Fruit fly (Drosophila melanogaster): ENCODE measurements around the gene alphaTub84D.
A peak's percentile ranks its signal among the peaks of the same experiment; 100 is the strongest.

alphaTub84D gene

DNA sequence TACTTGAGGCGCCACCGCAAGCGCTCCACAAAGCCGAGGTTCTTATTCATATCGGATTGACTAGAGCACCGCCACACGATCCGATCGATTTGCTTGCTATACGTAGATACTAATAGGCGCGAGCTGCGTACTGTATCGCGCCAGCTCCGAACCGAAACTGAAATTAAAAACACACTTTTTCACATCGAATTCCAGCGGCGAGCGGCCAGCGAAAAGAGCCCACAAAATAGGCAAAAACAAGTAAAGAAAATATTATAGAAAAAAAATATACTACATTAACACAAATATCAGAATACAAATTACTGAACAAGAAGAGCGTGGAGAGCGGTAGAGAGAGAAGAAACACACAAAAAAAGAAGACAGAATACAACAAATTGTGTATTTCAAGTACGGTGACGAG is 7.0 kb upstream of the alphaTub84D start, which contains the start of gene alpha-Est7:
alpha-Est7 (minus strand) TSS at position 160 of the 400 bp plus-strand sequence.
- peak; percentile 31 for TF ChIP-seq Sp1 (GFP tag; optimal IDR thresholded peaks at IDR 0.05)
- TF ChIP-seq CrebA (GFP tag; optimal IDR thresholded peaks at IDR 0.05; ENCODE audit: borderline replicate concordance) = peak; percentile 84
- no peak for TF ChIP-seq sv (GFP tag; optimal IDR thresholded peaks at IDR 0.05)
- TF ChIP-seq h (GFP tag; optimal IDR thresholded peaks at IDR 0.05) = no peak
- TF ChIP-seq woc (GFP tag; optimal IDR thresholded peaks at IDR 0.05) = no peak
- peak; percentile 45 for TF ChIP-seq psq (GFP tag; optimal IDR thresholded peaks at IDR 0.05)
- TF ChIP-seq Jra (GFP tag; optimal IDR thresholded peaks at IDR 0.05) = no peak
- peak; percentile 30 for TF ChIP-seq Rel (GFP tag; optimal IDR thresholded peaks at IDR 0.05)
- peak; percentile 38 for TF ChIP-seq Rel (tag; optimal IDR thresholded peaks at IDR 0.05)
- TF ChIP-seq HLH106 (tag; optimal IDR thresholded peaks at IDR 0.05) = no peak

DNA sequence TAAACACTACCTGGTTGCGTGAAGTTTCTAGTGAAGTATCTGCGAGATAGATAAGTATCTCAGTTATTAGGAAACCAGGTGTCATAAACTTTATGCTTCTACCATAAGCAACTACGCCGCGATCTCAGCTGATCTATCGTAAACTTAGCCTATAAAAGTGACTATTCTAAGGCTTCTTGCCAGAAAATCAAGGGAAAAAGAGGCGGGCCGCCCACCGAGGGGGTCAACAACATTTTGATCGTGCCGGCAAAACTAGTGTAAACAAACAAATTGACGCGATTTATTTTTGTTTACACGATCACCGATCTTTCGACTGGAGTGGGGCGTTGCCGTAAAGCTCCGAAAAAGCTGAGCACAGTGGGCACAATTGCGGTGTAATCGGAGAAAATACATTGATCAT is 6.4 kb upstream of the alphaTub84D start:
- TF ChIP-seq CG32264 (GFP tag; optimal IDR thresholded peaks at IDR 0.05) (no peak), Mio (GFP tag; optimal IDR thresholded peaks at IDR 0.05) (no peak), Vsx2 (GFP tag; optimal IDR thresholded peaks at IDR 0.05; ENCODE audit: partially characterized antibody) (no peak), lola (GFP tag; optimal IDR thresholded peaks at IDR 0.05) (no peak), foxo (GFP tag; optimal IDR thresholded peaks at IDR 0.05) (no peak), pan (optimal IDR thresholded peaks at IDR 0.05) (no peak), psq (GFP tag; optimal IDR thresholded peaks at IDR 0.05) (no peak), Sp1 (GFP tag; optimal IDR thresholded peaks at IDR 0.05) (no peak), Hr83 (GFP tag; optimal IDR thresholded peaks at IDR 0.05; ENCODE audit: poor library complexity, severe bottlenecking) (no peak), rgr (GFP tag; optimal IDR thresholded peaks at IDR 0.05) (no peak), Hnf4 (GFP tag; optimal IDR thresholded peaks at IDR 0.05) (no peak), sv (GFP tag; optimal IDR thresholded peaks at IDR 0.05) (no peak), dl (GFP tag; optimal IDR thresholded peaks at IDR 0.05; ENCODE audit: insufficient read depth in 1 of 2, partially characterized antibody in 2 of 2) (no peak), CrebA (GFP tag; optimal IDR thresholded peaks at IDR 0.05; ENCODE audit: borderline replicate concordance) (no peak), ey (GFP tag; optimal IDR thresholded peaks at IDR 0.05) (no peak), Hr78 (GFP tag; optimal IDR thresholded peaks at IDR 0.05) (no peak), Dfd (GFP tag; optimal IDR thresholded peaks at IDR 0.05) (no peak), Myc (optimal IDR thresholded peaks at IDR 0.05) (no peak), brk (GFP tag; optimal IDR thresholded peaks at IDR 0.05) (no peak)

DNA sequence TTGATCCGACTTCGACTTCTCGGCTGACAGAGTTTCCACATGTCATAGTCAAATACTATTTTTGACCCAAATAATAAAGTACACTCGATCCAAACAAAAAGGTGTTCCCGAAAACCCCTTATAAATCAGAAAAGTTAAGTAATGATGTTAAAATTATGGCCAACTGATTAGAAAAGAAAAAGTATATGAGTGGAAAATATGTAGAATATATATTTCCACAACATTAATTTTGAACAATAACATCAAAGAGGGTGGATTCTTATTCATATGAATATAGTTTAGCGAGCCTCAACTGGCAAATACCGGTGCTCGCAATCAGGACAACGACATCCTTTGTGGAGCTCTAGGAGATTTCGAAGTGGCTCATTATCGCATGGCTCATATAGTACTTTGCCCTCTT is 1.9 kb upstream of the alphaTub84D start, which contains the start of gene alpha-Est6:
alpha-Est6 (minus strand) TSS at position 101 of the 400 bp plus-strand sequence.
- TF ChIP-seq pan (optimal IDR thresholded peaks at IDR 0.05) (no peak), Dfd (GFP tag; optimal IDR thresholded peaks at IDR 0.05) (no peak), Hr83 (GFP tag; optimal IDR thresholded peaks at IDR 0.05; ENCODE audit: poor library complexity, severe bottlenecking) (no peak), sage (GFP tag; optimal IDR thresholded peaks at IDR 0.05) (no peak), h (GFP tag; optimal IDR thresholded peaks at IDR 0.05) (no peak), woc (GFP tag; optimal IDR thresholded peaks at IDR 0.05) (no peak), foxo (GFP tag; optimal IDR thresholded peaks at IDR 0.05) (no peak), CG32264 (GFP tag; optimal IDR thresholded peaks at IDR 0.05) (no peak), fru (GFP tag; optimal IDR thresholded peaks at IDR 0.05) (no peak), dl (GFP tag; optimal IDR thresholded peaks at IDR 0.05; ENCODE audit: insufficient read depth in 1 of 2, partially characterized antibody in 2 of 2) (no peak)

DNA sequence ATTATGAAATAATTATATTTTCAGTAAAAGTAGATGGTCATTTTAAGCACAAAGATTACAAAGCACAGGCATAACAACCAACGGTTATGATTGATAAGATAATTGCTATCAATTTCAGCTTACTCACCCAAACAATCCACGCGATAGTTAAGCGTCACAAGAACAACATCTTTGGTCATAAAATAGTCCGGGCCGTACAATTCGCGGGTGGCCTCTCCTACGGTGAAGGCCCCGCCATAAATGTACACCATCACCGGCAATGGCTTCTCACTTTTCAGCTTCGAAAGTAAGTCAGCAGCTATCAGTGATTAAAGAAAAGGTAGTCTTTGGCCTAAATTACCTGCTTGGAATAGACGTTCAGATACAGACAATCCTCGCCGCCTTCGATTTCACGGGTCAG is 5.1 kb downstream of the alphaTub84D start:
- TF ChIP-seq Jra (GFP tag; optimal IDR thresholded peaks at IDR 0.05) (no peak), dsf (GFP tag; optimal IDR thresholded peaks at IDR 0.05; ENCODE audit: borderline replicate concordance) (no peak), Dif (GFP tag; optimal IDR thresholded peaks at IDR 0.05; ENCODE audit: partially characterized antibody) (no peak), Hr83 (GFP tag; optimal IDR thresholded peaks at IDR 0.05; ENCODE audit: poor library complexity, severe bottlenecking) (no peak), lola (GFP tag; optimal IDR thresholded peaks at IDR 0.05) (no peak), Hnf4 (GFP tag; optimal IDR thresholded peaks at IDR 0.05) (no peak), Hr78 (GFP tag; optimal IDR thresholded peaks at IDR 0.05) (no peak), Abd-B (GFP tag; optimal IDR thresholded peaks at IDR 0.05) (no peak), dmrt93B (GFP tag; optimal IDR thresholded peaks at IDR 0.05) (no peak), CG32264 (GFP tag; optimal IDR thresholded peaks at IDR 0.05) (no peak), brk (GFP tag; optimal IDR thresholded peaks at IDR 0.05) (no peak), fru (GFP tag; optimal IDR thresholded peaks at IDR 0.05) (no peak), Dfd (GFP tag; optimal IDR thresholded peaks at IDR 0.05) (no peak), GATAd (GFP tag; optimal IDR thresholded peaks at IDR 0.05) (no peak)
